Fruit fly (Drosophila melanogaster): Measurements from ENCODE around the gene CG15059.

Gene CG15059

DNA sequence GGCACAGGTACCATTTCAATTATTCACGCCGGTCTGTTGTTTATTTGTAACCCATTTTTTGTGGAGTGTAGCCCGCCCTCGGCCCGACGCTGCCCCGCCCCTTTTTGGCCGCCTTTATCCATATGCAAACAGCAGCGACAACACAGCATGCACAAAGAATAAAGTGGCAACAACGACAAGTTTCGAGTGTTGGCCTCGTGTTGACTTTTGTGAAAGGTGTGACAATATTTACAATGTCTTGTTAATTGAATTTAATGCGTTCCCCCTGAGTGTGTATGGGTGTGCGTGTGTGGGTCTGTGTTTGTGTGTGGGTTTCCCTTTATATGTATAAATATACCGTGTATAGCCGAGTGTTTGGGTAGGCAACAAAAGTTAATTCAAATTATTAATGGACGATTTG, 21.4 kb downstream of the CG15059 start (continued):
- no peak for TF ChIP-seq ssp (GFP tag; IDR thresholded peaks at IDR 0.05)
- TF ChIP-seq sr (GFP tag; IDR thresholded peaks at IDR 0.05): no peak
- no peak for TF ChIP-seq Mes4 (GFP tag; optimal IDR thresholded peaks at IDR 0.05)
- no peak for TF ChIP-seq CG4282 (GFP tag; optimal IDR thresholded peaks at IDR 0.05)
- no peak for TF ChIP-seq Ssrp (tag; optimal IDR thresholded peaks at IDR 0.05)
- TF ChIP-seq salm (tag; optimal IDR thresholded peaks at IDR 0.05): no peak
- TF ChIP-seq CG8281 (tag; optimal IDR thresholded peaks at IDR 0.05): no peak
- TF ChIP-seq wek (GFP tag; optimal IDR thresholded peaks at IDR 0.05): peak; percentile 47
- TF ChIP-seq caup (GFP tag; optimal IDR thresholded peaks at IDR 0.05; ENCODE audit: severe bottlenecking): no peak
- TF ChIP-seq MTF-1 (GFP tag; optimal IDR thresholded peaks at IDR 0.05; ENCODE audit: borderline replicate concordance): peak; percentile 63
- no peak for TF ChIP-seq CG7357 (GFP tag; IDR thresholded peaks at IDR 0.05)
- no peak for TF ChIP-seq CG14667 (GFP tag; IDR thresholded peaks at IDR 0.05)
- no peak for TF ChIP-seq tx (GFP tag; optimal IDR thresholded peaks at IDR 0.05)
- no peak for TF ChIP-seq nom (GFP tag; optimal IDR thresholded peaks at IDR 0.05)
- TF ChIP-seq ci (GFP tag; IDR thresholded peaks at IDR 0.05): peak; percentile 68; the same call in 2 of the 3 replicates
- TF ChIP-seq CG2199 (GFP tag; IDR thresholded peaks at IDR 0.05): no peak
- TF ChIP-seq Dll (GFP tag; IDR thresholded peaks at IDR 0.05; ENCODE audit: partially characterized antibody): no peak
- no peak for TF ChIP-seq E2f1 (GFP tag; IDR thresholded peaks at IDR 0.05)
- no peak for TF ChIP-seq btn (GFP tag; optimal IDR thresholded peaks at IDR 0.05)
- no peak for TF ChIP-seq tio (GFP tag; optimal IDR thresholded peaks at IDR 0.05)
- no peak for TF ChIP-seq sd (tag; optimal IDR thresholded peaks at IDR 0.05)
- no peak for TF ChIP-seq row (GFP tag; IDR thresholded peaks at IDR 0.05)
- no peak for TF ChIP-seq vvl (GFP tag; IDR thresholded peaks at IDR 0.05)
- TF ChIP-seq HHEX (GFP tag; optimal IDR thresholded peaks at IDR 0.05): peak; percentile 9
- no peak for TF ChIP-seq fd102C (GFP tag; optimal IDR thresholded peaks at IDR 0.05)
- 0 out of 2 replicates have a peak, but pooled peaks have one; percentile 10 for TF ChIP-seq CG1024 (GFP tag; IDR thresholded peaks at IDR 0.05)
- no peak for TF ChIP-seq CG11695 (GFP tag; IDR thresholded peaks at IDR 0.05)
- TF ChIP-seq CG3847 (GFP tag; IDR thresholded peaks at IDR 0.05): no peak
- no peak for TF ChIP-seq Doc2 (GFP tag; IDR thresholded peaks at IDR 0.05)
- TF ChIP-seq CG12104 (GFP tag; optimal IDR thresholded peaks at IDR 0.05): no peak
- no peak for TF ChIP-seq Poxn (GFP tag; IDR thresholded peaks at IDR 0.05)
- no peak for TF ChIP-seq CG31388 (GFP tag; optimal IDR thresholded peaks at IDR 0.05)
- TF ChIP-seq CG6683 (GFP tag; optimal IDR thresholded peaks at IDR 0.05): no peak
- TF ChIP-seq CG13894 (tag; optimal IDR thresholded peaks at IDR 0.05): no peak
- TF ChIP-seq jumu (GFP tag; optimal IDR thresholded peaks at IDR 0.05): no peak
- TF ChIP-seq sens-2 (GFP tag; IDR thresholded peaks at IDR 0.05): no peak
- TF ChIP-seq zf30C (GFP tag; optimal IDR thresholded peaks at IDR 0.05): no peak
- TF ChIP-seq CG3726 (GFP tag; IDR thresholded peaks at IDR 0.05): no peak
- TF ChIP-seq CTCF (GFP tag; optimal IDR thresholded peaks at IDR 0.05): no peak
- TF ChIP-seq maf-S (GFP tag; optimal IDR thresholded peaks at IDR 0.05): no peak
- TF ChIP-seq eyg (GFP tag; optimal IDR thresholded peaks at IDR 0.05): no peak
- no peak for TF ChIP-seq gro (GFP tag; optimal IDR thresholded peaks at IDR 0.05)
- TF ChIP-seq sc (optimal IDR thresholded peaks at IDR 0.05): no peak
- peak; percentile 26 for TF ChIP-seq sc (GFP tag; optimal IDR thresholded peaks at IDR 0.05)
- peak; percentile 20 for TF ChIP-seq CG6254 (GFP tag; optimal IDR thresholded peaks at IDR 0.05)
- no peak for TF ChIP-seq bowl (GFP tag; IDR thresholded peaks at IDR 0.05)
- no peak for TF ChIP-seq p53 (GFP tag; optimal IDR thresholded peaks at IDR 0.05)
- peak; percentile 21 for TF ChIP-seq Sry-β (GFP tag; optimal IDR thresholded peaks at IDR 0.05)
- TF ChIP-seq CG1233 (GFP tag; optimal IDR thresholded peaks at IDR 0.05): peak; percentile 54
- no peak for TF ChIP-seq CG11723 (GFP tag; optimal IDR thresholded peaks at IDR 0.05)
- TF ChIP-seq HmgZ (tag; optimal IDR thresholded peaks at IDR 0.05): no peak
- no peak for TF ChIP-seq Side (GFP tag; optimal IDR thresholded peaks at IDR 0.05)
- TF ChIP-seq CG12942 (GFP tag; optimal IDR thresholded peaks at IDR 0.05): no peak

All from whole organism, embryonic.